Worm (Caenorhabditis elegans) whole organism, young adult: Measurements from ENCODE around the gene F44D12.6.

ENCODE experiments used
- F55B11.4 ChIP-seq: sonication (generic microtip); optimal IDR thresholded peaks from 2 replicates; lab custom pipeline; 2016; ENCODE audit warnings: missing compliant biosample characterization, missing genetic modification characterization, borderline replicate concordance; ENCODE audit not compliant: insufficient read depth
- die-1 ChIP-seq: sonication (generic microtip); optimal IDR thresholded peaks from 2 replicates; lab custom pipeline; 2016; ENCODE audit warnings: missing genotype, mild to moderate bottlenecking, missing genetic modification characterization, missing compliant biosample characterization
- nfya-1 ChIP-seq: sonication (generic microtip); optimal IDR thresholded peaks from 2 replicates; lab custom pipeline; 2017; ENCODE audit warnings: antibody characterized with exemption, missing compliant biosample characterization, missing genetic modification characterization, borderline replicate concordance; ENCODE audit not compliant: insufficient read depth
- ztf-18 ChIP-seq: sonication (generic microtip); optimal IDR thresholded peaks from 2 replicates; lab custom pipeline; 2016; ENCODE audit warnings: missing genotype, mild to moderate bottlenecking, missing genetic modification characterization, missing compliant biosample characterization

- TF ChIP-seq ztf-18 (tag; lab: Kevin White, UChicago) (no peak), F55B11.4 (tag; lab: Kevin White, UChicago) (no peak), die-1 (tag; lab: Kevin White, UChicago) (no peak), nfya-1 (no peak)
Observed at ce11 chrIV:10001748-10002147, 31.4 kb upstream of the F44D12.6 start, which contains the start of gene C47E12.3.
